Fruit fly (Drosophila melanogaster) whole organism, embryonic: Measurements from ENCODE around the gene CG13996.

Experiments used
- CG10147 ChIP-seq: fragments of 200-800 bp; sonication (Bioruptor generic); optimal IDR thresholded peaks from 2 replicates; lab custom pipeline; 2019; ENCODE audit warnings: missing biosample characterization, mild to moderate bottlenecking, missing genetic modification characterization, moderate library complexity
- CG10209 ChIP-seq: fragments of 200-800 bp; sonication (Bioruptor generic); optimal IDR thresholded peaks from 3 replicates; lab custom pipeline; 2017; ENCODE audit warnings: missing biosample characterization, mild to moderate bottlenecking, missing genetic modification characterization, missing genetic modification reagents
- CG1233 ChIP-seq: fragments of 200-800 bp; sonication (Bioruptor generic); optimal IDR thresholded peaks from 4 replicates; lab custom pipeline; 2018; ENCODE audit warnings: missing biosample characterization, mild to moderate bottlenecking, missing genetic modification characterization
- CG13424 ChIP-seq: fragments of 200-800 bp; sonication (Bioruptor generic); optimal IDR thresholded peaks from 2 replicates; lab custom pipeline; 2019; ENCODE audit warnings: missing biosample characterization, mild to moderate bottlenecking, missing genetic modification characterization, moderate library complexity
- CG14710 ChIP-seq: fragments of 200-800 bp; sonication (Bioruptor generic); optimal IDR thresholded peaks from 3 replicates; lab custom pipeline; 2019; ENCODE audit warnings: missing biosample characterization, mild to moderate bottlenecking, missing genetic modification characterization, moderate library complexity
- CG15073 ChIP-seq: fragments of 200-800 bp; sonication (Bioruptor generic); optimal IDR thresholded peaks from 2 replicates; lab custom pipeline; 2016; ENCODE audit warnings: missing biosample characterization, missing genetic modification characterization
- CG2202 ChIP-seq: fragments of 200-800 bp; sonication (Bioruptor generic); optimal IDR thresholded peaks from 2 replicates; lab custom pipeline; 2018; ENCODE audit warnings: missing biosample characterization, mild to moderate bottlenecking, missing genetic modification characterization
- CG3163 ChIP-seq: fragments of 200-800 bp; sonication (Bioruptor generic); optimal IDR thresholded peaks from 3 replicates; lab custom pipeline; 2016; ENCODE audit warnings: missing biosample characterization, missing genetic modification characterization
- CG42726 ChIP-seq: fragments of 200-800 bp; sonication (Bioruptor generic); IDR thresholded peaks from 2 replicates; pipeline ENCODE4 v1.3.6; 2022; ENCODE audit warnings: missing biosample characterization, missing genetic modification characterization; ENCODE audit not compliant: partially characterized antibody
- CG5180 ChIP-seq: fragments of 200-800 bp; sonication (Bioruptor generic); optimal IDR thresholded peaks from 3 replicates; lab custom pipeline; 2017; ENCODE audit warnings: missing biosample characterization, missing genetic modification characterization, mild to moderate bottlenecking, moderate library complexity, missing genetic modification reagents
- CG6175 ChIP-seq: fragments of 200-800 bp; sonication (Bioruptor generic); IDR thresholded peaks from 3 replicates; pipeline ENCODE4 v1.3.6; 2022; ENCODE audit warnings: missing biosample characterization, missing genetic modification characterization
- CG7745 ChIP-seq: fragments of 200-800 bp; sonication (Bioruptor generic); optimal IDR thresholded peaks from 2 replicates; lab custom pipeline; 2018; ENCODE audit warnings: missing biosample characterization, mild to moderate bottlenecking, missing genetic modification characterization, moderate library complexity
- CG9215 ChIP-seq: fragments of 200-800 bp; sonication (Bioruptor generic); IDR thresholded peaks from 2 replicates; pipeline ENCODE4 v1.3.6; 2022; ENCODE audit warnings: missing biosample characterization, missing genetic modification characterization
- CG9727 ChIP-seq: fragments of 200-800 bp; sonication (Bioruptor generic); optimal IDR thresholded peaks from 3 replicates; lab custom pipeline; 2017; ENCODE audit warnings: missing biosample characterization, mild to moderate bottlenecking, missing genetic modification characterization
- Deaf1 ChIP-seq: fragments of 200-800 bp; optimal IDR thresholded peaks from 3 replicates; lab custom pipeline; 2019; ENCODE audit warnings: missing biosample characterization, mild to moderate bottlenecking, missing genetic modification characterization, moderate library complexity
- Dip2 ChIP-seq: fragments of 200-800 bp; sonication (Bioruptor generic); IDR thresholded peaks from 2 replicates; pipeline ENCODE4 v1.3.6; 2022; ENCODE audit warnings: missing biosample characterization, missing genetic modification characterization
- Dll ChIP-seq: fragments of 200-800 bp; sonication (Bioruptor generic); IDR thresholded peaks from 4 replicates; pipeline ENCODE4 v1.3.6; 2022; ENCODE audit warnings: missing biosample characterization, missing genetic modification characterization; ENCODE audit not compliant: partially characterized antibody
- Dp ChIP-seq: fragments of 200-800 bp; sonication (Bioruptor generic); optimal IDR thresholded peaks from 2 replicates; lab custom pipeline; 2018; ENCODE audit warnings: missing biosample characterization, mild to moderate bottlenecking, missing genetic modification characterization, moderate library complexity
- Drgx ChIP-seq: fragments of 200-800 bp; sonication (Bioruptor generic); IDR thresholded peaks from 2 replicates; pipeline ENCODE4 v1.3.6; 2022; ENCODE audit warnings: missing biosample characterization, missing genetic modification characterization
- Elba2 ChIP-seq: fragments of 200-800 bp; sonication (Bioruptor generic); optimal IDR thresholded peaks from 3 replicates; lab custom pipeline; 2016; ENCODE audit warnings: missing biosample characterization, missing genetic modification characterization
- HmgD ChIP-seq: fragments of 200-800 bp; sonication (Bioruptor generic); optimal IDR thresholded peaks from 3 replicates; lab custom pipeline; 2016; ENCODE audit warnings: missing biosample characterization, missing genetic modification characterization
- Mad ChIP-seq: fragments of 200-800 bp; sonication (Bioruptor generic); optimal IDR thresholded peaks from 2 replicates; lab custom pipeline; 2016; ENCODE audit warnings: missing biosample characterization, missing genetic modification characterization
- NK7.1 ChIP-seq: fragments of 200-800 bp; sonication (Bioruptor generic); optimal IDR thresholded peaks from 3 replicates; lab custom pipeline; 2016; ENCODE audit warnings: missing biosample characterization, missing genetic modification characterization
- Pdp1 ChIP-seq, 2 experiments: fragments of 200-800 bp; sonication (Bioruptor generic); optimal IDR thresholded peaks; 3 replicates each; lab custom pipeline; 2016; ENCODE audit warnings: missing biosample characterization in 2 of 2, missing genetic modification characterization in 2 of 2, mild to moderate bottlenecking in 1 of 2, moderate library complexity in 1 of 2
- Sox100B ChIP-seq: fragments of 200-800 bp; sonication (Bioruptor generic); optimal IDR thresholded peaks from 3 replicates; lab custom pipeline; 2018; ENCODE audit warnings: missing biosample characterization, mild to moderate bottlenecking, missing genetic modification characterization
- Xbp1 ChIP-seq: fragments of 200-800 bp; sonication (Bioruptor generic); optimal IDR thresholded peaks from 3 replicates; lab custom pipeline; 2016; ENCODE audit warnings: missing biosample characterization, mild to moderate bottlenecking, missing genetic modification characterization
- bbx ChIP-seq: fragments of 200-800 bp; sonication (Bioruptor generic); IDR thresholded peaks from 2 replicates; pipeline ENCODE4 v1.3.6; 2022; ENCODE audit warnings: missing biosample characterization, missing genetic modification characterization; ENCODE audit not compliant: partially characterized antibody
- chm ChIP-seq: fragments of 200-800 bp; sonication (Bioruptor generic); IDR thresholded peaks from 2 replicates; pipeline ENCODE4 v1.3.6; 2022; ENCODE audit warnings: missing biosample characterization, missing genetic modification characterization
- ci ChIP-seq: fragments of 200-800 bp; sonication (Bioruptor generic); IDR thresholded peaks from 3 replicates; pipeline ENCODE4 v1.3.6; 2022; ENCODE audit warnings: missing biosample characterization, missing genetic modification characterization
- crol ChIP-seq: fragments of 200-800 bp; sonication (Bioruptor generic); IDR thresholded peaks from 2 replicates; pipeline ENCODE4 v1.3.6; 2022; ENCODE audit warnings: missing biosample characterization, missing genetic modification characterization
- danr ChIP-seq: fragments of 200-800 bp; sonication (Bioruptor generic); IDR thresholded peaks from 2 replicates; pipeline ENCODE4 v1.3.6; 2022; ENCODE audit warnings: missing biosample characterization, missing genetic modification characterization
- dpn ChIP-seq, 2 experiments: fragments of 200-800 bp; sonication (Bioruptor generic); optimal IDR thresholded peaks; 3 replicates each; lab custom pipeline; 2016; ENCODE audit warnings: missing biosample characterization in 2 of 2, missing genetic modification characterization in 2 of 2
- en ChIP-seq: fragments of 200-800 bp; sonication (Bioruptor generic); optimal IDR thresholded peaks from 2 replicates; lab custom pipeline; 2016; ENCODE audit warnings: missing biosample characterization, missing genetic modification characterization
- eyg ChIP-seq: fragments of 200-800 bp; sonication (Bioruptor generic); optimal IDR thresholded peaks from 3 replicates; lab custom pipeline; 2016; ENCODE audit warnings: missing biosample characterization, missing genetic modification characterization
- fd102C ChIP-seq: fragments of 200-800 bp; sonication (Bioruptor generic); optimal IDR thresholded peaks from 2 replicates; lab custom pipeline; 2018; ENCODE audit warnings: missing biosample characterization, mild to moderate bottlenecking, missing genetic modification characterization, moderate library complexity
- fu2 ChIP-seq: fragments of 200-800 bp; sonication (Bioruptor generic); optimal IDR thresholded peaks from 2 replicates; lab custom pipeline; 2016; ENCODE audit warnings: missing biosample characterization, missing genetic modification characterization
- gem ChIP-seq: fragments of 200-800 bp; sonication (Bioruptor generic); optimal IDR thresholded peaks from 2 replicates; lab custom pipeline; 2019; ENCODE audit warnings: missing biosample characterization, mild to moderate bottlenecking, missing genetic modification characterization, moderate library complexity
- luna ChIP-seq: fragments of 200-800 bp; sonication (Bioruptor generic); optimal IDR thresholded peaks from 2 replicates; lab custom pipeline; 2016; ENCODE audit warnings: missing biosample characterization, missing genetic modification characterization
- nerfin-1 ChIP-seq: fragments of 200-800 bp; sonication (Bioruptor generic); optimal IDR thresholded peaks from 3 replicates; lab custom pipeline; 2019; ENCODE audit warnings: missing biosample characterization, mild to moderate bottlenecking, missing genetic modification characterization, moderate library complexity
- nmo ChIP-seq: fragments of 200-800 bp; sonication (Bioruptor generic); optimal IDR thresholded peaks from 2 replicates; lab custom pipeline; 2018; ENCODE audit warnings: missing biosample characterization, mild to moderate bottlenecking, missing genetic modification characterization, moderate library complexity
- org-1 ChIP-seq: fragments of 200-800 bp; sonication (Bioruptor generic); optimal IDR thresholded peaks from 2 replicates; lab custom pipeline; 2017; ENCODE audit warnings: missing biosample characterization, missing genetic modification characterization
- pzg ChIP-seq: fragments of 200-800 bp; sonication (Bioruptor generic); optimal IDR thresholded peaks from 3 replicates; lab custom pipeline; 2018; ENCODE audit warnings: missing biosample characterization, mild to moderate bottlenecking, missing genetic modification characterization, moderate library complexity
- schlank ChIP-seq: fragments of 200-800 bp; sonication (Bioruptor generic); optimal IDR thresholded peaks from 2 replicates; lab custom pipeline; 2018; ENCODE audit warnings: missing biosample characterization, mild to moderate bottlenecking, missing genetic modification characterization
- slp2 ChIP-seq: fragments of 200-800 bp; sonication (Bioruptor generic); optimal IDR thresholded peaks from 2 replicates; lab custom pipeline; 2016; ENCODE audit warnings: missing biosample characterization, missing genetic modification characterization
- sr ChIP-seq: fragments of 200-800 bp; sonication (Bioruptor generic); IDR thresholded peaks from 3 replicates; pipeline ENCODE4 v1.3.6; 2022; ENCODE audit warnings: missing biosample characterization, missing genetic modification characterization
- ttk ChIP-seq: fragments of 200-800 bp; sonication (Bioruptor generic); IDR thresholded peaks from 2 replicates; pipeline ENCODE4 v2.1.2; 2022; ENCODE audit warnings: missing biosample characterization, missing genetic modification characterization
- twi ChIP-seq: fragments of 200-800 bp; optimal IDR thresholded peaks from 2 replicates; lab custom pipeline; 2019; ENCODE audit warnings: missing biosample characterization, mild to moderate bottlenecking, missing genetic modification characterization, moderate library complexity
- wdn ChIP-seq: fragments of 200-800 bp; sonication (Bioruptor generic); IDR thresholded peaks from 2 replicates; pipeline ENCODE4 v1.3.6; 2022; ENCODE audit warnings: missing biosample characterization, missing genetic modification characterization
- zfh1 ChIP-seq: fragments of 200-800 bp; sonication (Bioruptor generic); IDR thresholded peaks from 3 replicates; pipeline ENCODE4 v1.3.6; 2022; ENCODE audit warnings: missing biosample characterization, missing genetic modification characterization

The CG13996 gene

DNA sequence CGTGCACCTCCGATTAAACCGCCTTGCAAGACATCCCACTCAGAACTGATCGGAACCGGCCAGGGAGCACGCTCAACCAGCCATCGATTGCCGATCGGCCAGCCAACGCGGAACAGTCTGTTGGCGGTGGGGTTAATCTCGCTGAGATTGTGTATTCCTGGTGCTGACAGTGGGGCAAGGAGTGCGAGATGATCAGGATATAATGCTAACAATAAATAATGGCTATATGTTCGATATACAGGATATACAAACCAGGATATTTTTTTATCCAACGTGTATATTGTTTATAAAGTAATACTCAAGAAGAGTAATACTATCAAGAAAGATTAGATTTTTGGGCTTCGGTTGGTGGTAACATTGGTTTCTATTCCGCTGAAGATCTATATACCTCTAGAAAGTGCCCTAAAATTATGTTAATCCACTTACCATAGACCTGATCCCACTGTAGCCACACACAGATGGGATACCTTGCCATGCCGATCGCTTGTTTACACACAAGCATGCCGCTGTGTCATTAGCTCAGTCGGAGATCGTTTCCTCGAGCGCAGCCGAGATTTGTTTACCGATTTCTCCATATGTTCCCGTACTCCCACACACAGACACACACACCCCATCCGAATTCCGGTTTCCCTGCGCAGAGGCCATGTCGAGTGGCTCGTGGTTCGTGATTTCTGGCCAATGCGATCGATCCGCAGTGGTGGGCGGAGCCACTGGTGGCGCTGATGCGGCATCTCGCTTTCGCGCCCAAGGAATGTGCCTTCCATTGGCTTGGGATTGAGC is 1.1 kb upstream of the CG13996 start, which contains the start of gene H2.0 (continued):
- peak; percentile 94 for TF ChIP-seq twi (tag; lab: Kevin White, UChicago)
- TF ChIP-seq nmo (GFP tag; lab: Kevin White, UChicago) = peak; percentile 59
- peak in 1 of 2 experiments; percentile 23 for TF ChIP-seq dpn (GFP tag; optimal IDR thresholded peaks at IDR 0.05; lab: Kevin White, UChicago)
- no peak; the same call in 1 of the 2 replicates for TF ChIP-seq CG9215 (GFP tag; lab: Robert Waterston, UW)
- no peak for TF ChIP-seq luna (GFP tag; lab: Kevin White, UChicago)
- TF ChIP-seq Dip2 (GFP tag; lab: Robert Waterston, UW) = no peak
- no peak for TF ChIP-seq CG5180 (GFP tag; lab: Kevin White, UChicago)
- no peak for TF ChIP-seq eyg (GFP tag; lab: Kevin White, UChicago)
- TF ChIP-seq pzg = no peak
- TF ChIP-seq gem (tag; lab: Kevin White, UChicago) = peak; percentile 68
- no peak for TF ChIP-seq CG3163 (GFP tag; lab: Kevin White, UChicago)
- peak; percentile 62 for TF ChIP-seq CG9727 (GFP tag; lab: Kevin White, UChicago)
- TF ChIP-seq CG10209 (GFP tag; lab: Kevin White, UChicago) = peak; percentile 38
- no peak for TF ChIP-seq HmgD (GFP tag; lab: Kevin White, UChicago)
- TF ChIP-seq CG7745 (tag; lab: Kevin White, UChicago) = no peak
- TF ChIP-seq Mad (GFP tag; lab: Kevin White, UChicago) = no peak
- TF ChIP-seq Elba2 (GFP tag; lab: Kevin White, UChicago) = no peak
- 0 out of 3 replicates have a peak, but pooled peaks have one; percentile 23 for TF ChIP-seq zfh1 (GFP tag; lab: Robert Waterston, UW)
- TF ChIP-seq fd102C = peak; percentile 3
- TF ChIP-seq ttk = no peak
- TF ChIP-seq CG6175 = no peak
- no peak for TF ChIP-seq CG10147 (GFP tag; lab: Kevin White, UChicago)
- TF ChIP-seq nerfin-1 = no peak
- TF ChIP-seq chm = no peak
- TF ChIP-seq bbx = no peak
- TF ChIP-seq schlank (tag; lab: Kevin White, UChicago) = no peak
- TF ChIP-seq en (GFP tag; lab: Kevin White, UChicago) = no peak
- no peak for TF ChIP-seq CG42726 (GFP tag; lab: Robert Waterston, UW)
- 0 out of 2 replicates have a peak, but pooled peaks have one; percentile 11 for TF ChIP-seq danr (GFP tag; lab: Robert Waterston, UW)
- no peak for TF ChIP-seq Dll (GFP tag; lab: Robert Waterston, UW)
- TF ChIP-seq slp2 = no peak
- peak; percentile 79 for TF ChIP-seq Deaf1
- TF ChIP-seq CG14710 (tag; lab: Kevin White, UChicago) = peak; percentile 46
- peak; percentile 8 for TF ChIP-seq CG2202 (tag; lab: Kevin White, UChicago)
- peak; percentile 30 for TF ChIP-seq CG1233 (GFP tag; lab: Kevin White, UChicago)
- peak; percentile 7; the same call in 1 of the 2 replicates for TF ChIP-seq Drgx (GFP tag; lab: Robert Waterston, UW)
- TF ChIP-seq Dp = no peak
- TF ChIP-seq org-1 (GFP tag; lab: Kevin White, UChicago) = peak; percentile 39
- no peak for TF ChIP-seq Pdp1 (GFP tag; optimal IDR thresholded peaks at IDR 0.05; lab: Kevin White, UChicago)
- TF ChIP-seq sr = peak; percentile 68; the same call in 2 of the 3 replicates
- no peak for TF ChIP-seq Sox100B (GFP tag; lab: Kevin White, UChicago)
- TF ChIP-seq NK7.1 = no peak
- no peak for TF ChIP-seq CG15073 (GFP tag; lab: Kevin White, UChicago)
- TF ChIP-seq crol = no peak
- peak; percentile 22 for TF ChIP-seq Xbp1
- TF ChIP-seq ci (GFP tag; lab: Robert Waterston, UW) = peak; percentile 40; the same call in 1 of the 3 replicates
- TF ChIP-seq wdn (GFP tag; lab: Robert Waterston, UW) = no peak
- peak; percentile 23 for TF ChIP-seq CG13424
- no peak for TF ChIP-seq fu2 (GFP tag; lab: Kevin White, UChicago)
